Fruit fly (Drosophila melanogaster) whole organism, prepupa: ENCODE measurements around the gene nwk.

Experiments
- Blimp-1 ChIP-seq: fragments of 200-800 bp; sonication (Bioruptor generic); optimal IDR thresholded peaks from 3 replicates; lab custom pipeline; 2017; ENCODE audit warnings: missing biosample characterization, missing genetic modification characterization, mild to moderate bottlenecking, moderate library complexity, missing genetic modification reagents
- CG10631 ChIP-seq: fragments of 200-800 bp; sonication (Bioruptor generic); optimal IDR thresholded peaks from 2 replicates; lab custom pipeline; 2016; ENCODE audit warnings: missing biosample characterization, missing genetic modification characterization
- CG11762 ChIP-seq: fragments of 200-800 bp; sonication (Bioruptor generic); optimal IDR thresholded peaks from 3 replicates; lab custom pipeline; 2016; ENCODE audit warnings: missing biosample characterization, missing genetic modification characterization; ENCODE audit not compliant: insufficient read depth
- CG15336 ChIP-seq: fragments of 200-800 bp; sonication (Bioruptor generic); IDR thresholded peaks from 2 replicates; pipeline ENCODE4 v1.3.6; 2022; ENCODE audit warnings: missing biosample characterization, missing genetic modification characterization
- CG16779 ChIP-seq: fragments of 200-800 bp; sonication (Bioruptor generic); optimal IDR thresholded peaks from 3 replicates; lab custom pipeline; 2017; ENCODE audit warnings: missing biosample characterization, mild to moderate bottlenecking, missing genetic modification characterization
- CG3032 ChIP-seq: fragments of 200-800 bp; optimal IDR thresholded peaks from 2 replicates; lab custom pipeline; 2019; ENCODE audit warnings: missing biosample characterization, mild to moderate bottlenecking, missing genetic modification characterization, moderate library complexity
- CG31627 ChIP-seq: fragments of 200-800 bp; sonication (Bioruptor generic); optimal IDR thresholded peaks from 3 replicates; lab custom pipeline; 2016; ENCODE audit warnings: missing biosample characterization, missing genetic modification characterization
- CG32006 ChIP-seq: fragments of 200-800 bp; sonication (Bioruptor generic); optimal IDR thresholded peaks from 3 replicates; lab custom pipeline; 2017; ENCODE audit warnings: missing biosample characterization, mild to moderate bottlenecking, missing genetic modification characterization
- CG6163 ChIP-seq: fragments of 200-800 bp; sonication (Bioruptor generic); IDR thresholded peaks from 3 replicates; pipeline ENCODE4 v1.3.6; 2022; ENCODE audit warnings: missing biosample characterization, missing genetic modification characterization
- CG6792 ChIP-seq: fragments of 200-800 bp; sonication (Bioruptor generic); optimal IDR thresholded peaks from 3 replicates; lab custom pipeline; 2016; ENCODE audit warnings: missing biosample characterization, missing genetic modification characterization
- CG6808 ChIP-seq: fragments of 200-800 bp; sonication (Bioruptor generic); optimal IDR thresholded peaks from 3 replicates; lab custom pipeline; 2017; ENCODE audit warnings: missing biosample characterization, missing genetic modification characterization, mild to moderate bottlenecking, moderate library complexity, missing genetic modification reagents
- CG6854 ChIP-seq: fragments of 200-800 bp; sonication (Bioruptor generic); optimal IDR thresholded peaks from 2 replicates; lab custom pipeline; 2017; ENCODE audit warnings: missing biosample characterization, mild to moderate bottlenecking, missing genetic modification characterization
- CG8119 ChIP-seq: fragments of 200-800 bp; sonication (Bioruptor generic); IDR thresholded peaks from 3 replicates; pipeline ENCODE4 v1.3.6; 2022; ENCODE audit warnings: missing biosample characterization, missing genetic modification characterization
- CG8319 ChIP-seq: fragments of 200-800 bp; sonication (Bioruptor generic); optimal IDR thresholded peaks from 3 replicates; lab custom pipeline; 2016; ENCODE audit warnings: missing biosample characterization, missing genetic modification characterization
- CG8632 ChIP-seq: fragments of 200-800 bp; sonication (Bioruptor generic); optimal IDR thresholded peaks from 3 replicates; lab custom pipeline; 2016; ENCODE audit warnings: missing biosample characterization, missing genetic modification characterization
- Eip75B ChIP-seq: fragments of 200-800 bp; sonication (Bioruptor generic); optimal IDR thresholded peaks from 3 replicates; lab custom pipeline; 2016; ENCODE audit warnings: missing biosample characterization, missing genetic modification characterization
- Eip78C ChIP-seq: fragments of 200-800 bp; sonication (Bioruptor generic); peaks from one replicate; lab custom pipeline; 2016; ENCODE audit warnings: missing biosample characterization, missing genetic modification characterization
- Eip93F ChIP-seq: fragments of 200-800 bp; sonication (Bioruptor generic); optimal IDR thresholded peaks from 2 replicates; lab custom pipeline; 2016; ENCODE audit warnings: missing biosample characterization, mild to moderate bottlenecking, missing genetic modification characterization
- Ets21C ChIP-seq: fragments of 200-800 bp; sonication (Bioruptor generic); optimal IDR thresholded peaks from 3 replicates; lab custom pipeline; 2016; ENCODE audit warnings: missing biosample characterization, missing genetic modification characterization
- Gug ChIP-seq: fragments of 200-800 bp; sonication (Bioruptor generic); IDR thresholded peaks from 2 replicates; pipeline ENCODE4 v1.3.6; 2022; ENCODE audit warnings: missing biosample characterization, missing genetic modification characterization
- Hr38 ChIP-seq: sonication (Bioruptor generic); optimal IDR thresholded peaks from 2 replicates; lab custom pipeline; 2016; ENCODE audit warnings: missing biosample characterization, missing genetic modification characterization
- Hr39 ChIP-seq: fragments of 200-800 bp; sonication (Bioruptor generic); optimal IDR thresholded peaks from 2 replicates; lab custom pipeline; 2016; ENCODE audit warnings: missing biosample characterization, missing genetic modification characterization
- Hr4 ChIP-seq: fragments of 200-800 bp; sonication (Bioruptor generic); optimal IDR thresholded peaks from 3 replicates; lab custom pipeline; 2016; ENCODE audit warnings: missing biosample characterization, missing genetic modification characterization
- OdsH ChIP-seq: fragments of 200-800 bp; sonication (Bioruptor generic); optimal IDR thresholded peaks from 3 replicates; lab custom pipeline; 2016; ENCODE audit warnings: missing biosample characterization, missing genetic modification characterization
- Smox ChIP-seq: fragments of 200-800 bp; sonication (Bioruptor generic); optimal IDR thresholded peaks from 3 replicates; lab custom pipeline; 2016; ENCODE audit warnings: missing biosample characterization, missing genetic modification characterization
- Sox102F ChIP-seq: fragments of 200-800 bp; sonication (Bioruptor generic); optimal IDR thresholded peaks from 2 replicates; lab custom pipeline; 2016; ENCODE audit warnings: missing biosample characterization, mild to moderate bottlenecking, missing genetic modification characterization
- Sox14 ChIP-seq: fragments of 200-800 bp; sonication (Bioruptor generic); optimal IDR thresholded peaks from 3 replicates; lab custom pipeline; 2016; ENCODE audit warnings: missing biosample characterization, missing genetic modification characterization
- Sox15 ChIP-seq: fragments of 200-800 bp; sonication (Bioruptor generic); optimal IDR thresholded peaks from 3 replicates; lab custom pipeline; 2016; ENCODE audit warnings: missing biosample characterization, missing genetic modification characterization
- achi ChIP-seq: fragments of 200-800 bp; sonication (Bioruptor generic); optimal IDR thresholded peaks from 3 replicates; lab custom pipeline; 2016; ENCODE audit warnings: missing biosample characterization, missing genetic modification characterization
- acj6 ChIP-seq: fragments of 200-800 bp; sonication (Bioruptor generic); optimal IDR thresholded peaks from 3 replicates; lab custom pipeline; 2016; ENCODE audit warnings: missing biosample characterization, missing genetic modification characterization
- cyc ChIP-seq: fragments of 200-800 bp; sonication (Bioruptor generic); optimal IDR thresholded peaks from 3 replicates; lab custom pipeline; 2016; ENCODE audit warnings: missing biosample characterization, missing genetic modification characterization
- dsx ChIP-seq: fragments of 200-800 bp; optimal IDR thresholded peaks from 3 replicates; lab custom pipeline; 2019; ENCODE audit warnings: missing biosample characterization, mild to moderate bottlenecking, missing genetic modification characterization, moderate library complexity; ENCODE audit not compliant: poor library complexity, severe bottlenecking
- eg ChIP-seq: fragments of 200-800 bp; sonication (Bioruptor generic); IDR thresholded peaks from 3 replicates; pipeline ENCODE4 v1.3.6; 2022; ENCODE audit warnings: missing biosample characterization, missing genetic modification characterization
- esn ChIP-seq: fragments of 200-800 bp; sonication (Bioruptor generic); optimal IDR thresholded peaks from 2 replicates; lab custom pipeline; 2016; ENCODE audit warnings: missing biosample characterization, mild to moderate bottlenecking, missing genetic modification characterization, moderate library complexity
- fd59A ChIP-seq: fragments of 200-800 bp; sonication (Bioruptor generic); optimal IDR thresholded peaks from 2 replicates; lab custom pipeline; 2017; ENCODE audit warnings: missing biosample characterization, mild to moderate bottlenecking, missing genetic modification characterization, missing genetic modification reagents
- fd85E ChIP-seq: fragments of 200-800 bp; sonication (Bioruptor generic); optimal IDR thresholded peaks from 3 replicates; lab custom pipeline; 2016; ENCODE audit warnings: missing biosample characterization, missing genetic modification characterization
- fkh ChIP-seq: fragments of 200-800 bp; sonication (Bioruptor generic); optimal IDR thresholded peaks from 3 replicates; lab custom pipeline; 2017; ENCODE audit warnings: missing biosample characterization, mild to moderate bottlenecking, missing genetic modification characterization, moderate library complexity
- lz ChIP-seq: fragments of 200-800 bp; sonication (Bioruptor generic); optimal IDR thresholded peaks from 3 replicates; lab custom pipeline; 2016; ENCODE audit warnings: missing biosample characterization, missing genetic modification characterization
- net ChIP-seq: fragments of 200-800 bp; sonication (Bioruptor generic); optimal IDR thresholded peaks from 3 replicates; lab custom pipeline; 2016; ENCODE audit warnings: missing biosample characterization, missing genetic modification characterization
- salr ChIP-seq, 2 experiments: fragments of 200-800 bp; sonication (Bioruptor generic); optimal IDR thresholded peaks; 3 replicates each; lab custom pipeline; 2016 to 2018; ENCODE audit warnings: missing biosample characterization in 2 of 2, missing genetic modification characterization in 2 of 2, mild to moderate bottlenecking in 1 of 2
- svp ChIP-seq: fragments of 200-800 bp; sonication (Bioruptor generic); peaks from one replicate; lab custom pipeline; 2016; ENCODE audit warnings: missing biosample characterization, missing genetic modification characterization
- topi ChIP-seq: fragments of 200-800 bp; sonication (Bioruptor generic); optimal IDR thresholded peaks from 3 replicates; lab custom pipeline; 2016; ENCODE audit warnings: missing biosample characterization, missing genetic modification characterization
- vri ChIP-seq: fragments of 200-800 bp; sonication (Bioruptor generic); optimal IDR thresholded peaks from 3 replicates; lab custom pipeline; 2016; ENCODE audit warnings: missing biosample characterization, mild to moderate bottlenecking, missing genetic modification characterization

The nwk gene

dm6 chr3L:9119564-9119963, 18.1 kb upstream of the nwk start (continued):
- no peak for TF ChIP-seq dsx (GFP tag; lab: Kevin White, UChicago)
- TF ChIP-seq Sox15 (GFP tag; lab: Kevin White, UChicago) = no peak
- TF ChIP-seq salr (GFP tag; optimal IDR thresholded peaks at IDR 0.05; lab: Kevin White, UChicago) = no peak
- no peak for TF ChIP-seq Sox102F (GFP tag; lab: Kevin White, UChicago)
- peak; percentile 71 for TF ChIP-seq eg (GFP tag; lab: Robert Waterston, UW)
- TF ChIP-seq OdsH (GFP tag; lab: Kevin White, UChicago) = no peak
- TF ChIP-seq lz (GFP tag; lab: Kevin White, UChicago) = no peak
- TF ChIP-seq Eip75B (GFP tag; lab: Kevin White, UChicago) = no peak
- no peak for TF ChIP-seq CG6808 (GFP tag; lab: Kevin White, UChicago)
- TF ChIP-seq topi (GFP tag; lab: Kevin White, UChicago) = no peak
- no peak for TF ChIP-seq cyc (GFP tag; lab: Kevin White, UChicago)
- TF ChIP-seq achi = no peak
- peak; percentile 38; the same call in 1 of the 2 replicates for TF ChIP-seq CG15336 (GFP tag; lab: Robert Waterston, UW)
- TF ChIP-seq fkh (GFP tag; lab: Kevin White, UChicago) = no peak
- TF ChIP-seq Hr39 (GFP tag; lab: Kevin White, UChicago) = no peak
- TF ChIP-seq, all 60 proteins: peak for 12

- no peak for TF ChIP-seq topi (GFP tag; lab: Kevin White, UChicago)
- no peak for TF ChIP-seq fd59A (GFP tag; lab: Kevin White, UChicago)
- no peak for TF ChIP-seq CG16779
- TF ChIP-seq achi = no peak
- TF ChIP-seq Eip78C (GFP tag; lab: Kevin White, UChicago) = no peak
- no peak for TF ChIP-seq acj6 (GFP tag; lab: Kevin White, UChicago)
- TF ChIP-seq CG3032 (tag; lab: Kevin White, UChicago) = no peak
- no peak for TF ChIP-seq Sox14 (GFP tag; lab: Kevin White, UChicago)
- TF ChIP-seq Ets21C = no peak
- TF ChIP-seq net = no peak
- TF ChIP-seq CG8632 (GFP tag; lab: Kevin White, UChicago) = no peak
These were observed 16.4 kb upstream of the nwk start for dm6 chr3L:9121289-9121688.

- TF ChIP-seq Eip75B (GFP tag; lab: Kevin White, UChicago) (no peak), CG6163 (0 out of 3 replicates have a peak, but pooled peaks have one; percentile 9)
These were observed 12.8 kb upstream of the nwk start for dm6 chr3L:9124923-9125260.

dm6 chr3L:9125261-9126020, 12.2 kb upstream of the nwk start:
- no peak for TF ChIP-seq CG31627 (GFP tag; lab: Kevin White, UChicago)
- TF ChIP-seq CG6792 (GFP tag; lab: Kevin White, UChicago) = no peak
- TF ChIP-seq Eip78C (GFP tag; lab: Kevin White, UChicago) = peak; percentile 75
- peak; percentile 18 for TF ChIP-seq fd85E
- no peak for TF ChIP-seq dsx (GFP tag; lab: Kevin White, UChicago)
- peak; percentile 46; the same call in 2 of the 3 replicates for TF ChIP-seq eg (GFP tag; lab: Robert Waterston, UW)
- TF ChIP-seq esn = no peak
- TF ChIP-seq CG8119 (GFP tag; lab: Robert Waterston, UW) = 0 out of 3 replicates have a peak, but pooled peaks have one; percentile 21
- no peak for TF ChIP-seq Hr38 (GFP tag; lab: Kevin White, UChicago)
- no peak for TF ChIP-seq CG3032 (tag; lab: Kevin White, UChicago)
- peak; percentile 18; the same call in 1 of the 3 replicates for TF ChIP-seq CG6163
- TF ChIP-seq CG16779 = peak; percentile 23
- no peak for TF ChIP-seq CG6854 (GFP tag; lab: Kevin White, UChicago)
- peak; percentile 63 for TF ChIP-seq svp (GFP tag; lab: Kevin White, UChicago)
- peak; percentile 47 for TF ChIP-seq CG32006 (GFP tag; lab: Kevin White, UChicago)
- no peak for TF ChIP-seq Hr4 (GFP tag; lab: Kevin White, UChicago)
- no peak for TF ChIP-seq Eip93F
- no peak for TF ChIP-seq CG10631 (GFP tag; lab: Kevin White, UChicago)
- TF ChIP-seq cyc (GFP tag; lab: Kevin White, UChicago) = no peak
- no peak for TF ChIP-seq Gug
- TF ChIP-seq Blimp-1 (GFP tag; lab: Kevin White, UChicago) = no peak
- TF ChIP-seq CG8319 (GFP tag; lab: Kevin White, UChicago) = no peak
- no peak for TF ChIP-seq lz (GFP tag; lab: Kevin White, UChicago)
- TF ChIP-seq topi (GFP tag; lab: Kevin White, UChicago) = no peak
- no peak for TF ChIP-seq Smox
- no peak for TF ChIP-seq salr (GFP tag; optimal IDR thresholded peaks at IDR 0.05; lab: Kevin White, UChicago)
- no peak for TF ChIP-seq Eip75B (GFP tag; lab: Kevin White, UChicago)
- TF ChIP-seq CG15336 (GFP tag; lab: Robert Waterston, UW) = peak; percentile 33; the same call in 1 of the 2 replicates
- TF ChIP-seq Sox14 (GFP tag; lab: Kevin White, UChicago) = no peak
- no peak for TF ChIP-seq CG11762 (GFP tag; lab: Kevin White, UChicago)
- TF ChIP-seq vri = no peak
